Fruit fly (Drosophila melanogaster) whole organism, prepupa: ENCODE data around the gene CG5181.

ENCODE experiments used
- CG6276 ChIP-seq: fragments of 200-800 bp; sonication (Bioruptor generic); optimal IDR thresholded peaks from 2 replicates; lab custom pipeline; 2017; ENCODE audit warnings: missing biosample characterization, mild to moderate bottlenecking, missing genetic modification characterization
- Eip75B ChIP-seq: fragments of 200-800 bp; sonication (Bioruptor generic); optimal IDR thresholded peaks from 3 replicates; lab custom pipeline; 2016; ENCODE audit warnings: missing biosample characterization, missing genetic modification characterization
- Ets96B ChIP-seq: fragments of 200-800 bp; optimal IDR thresholded peaks from 2 replicates; lab custom pipeline; 2019; ENCODE audit warnings: missing biosample characterization, mild to moderate bottlenecking, missing genetic modification characterization, moderate library complexity
- Gug ChIP-seq: fragments of 200-800 bp; sonication (Bioruptor generic); IDR thresholded peaks from 2 replicates; pipeline ENCODE4 v1.3.6; 2022; ENCODE audit warnings: missing biosample characterization, missing genetic modification characterization
- fd59A ChIP-seq: fragments of 200-800 bp; sonication (Bioruptor generic); optimal IDR thresholded peaks from 2 replicates; lab custom pipeline; 2017; ENCODE audit warnings: missing biosample characterization, mild to moderate bottlenecking, missing genetic modification characterization, missing genetic modification reagents
- spab ChIP-seq: fragments of 200-800 bp; sonication (Bioruptor generic); optimal IDR thresholded peaks from 2 replicates; lab custom pipeline; 2017; ENCODE audit warnings: missing biosample characterization, mild to moderate bottlenecking, missing genetic modification characterization, missing genetic modification reagents

DNA sequence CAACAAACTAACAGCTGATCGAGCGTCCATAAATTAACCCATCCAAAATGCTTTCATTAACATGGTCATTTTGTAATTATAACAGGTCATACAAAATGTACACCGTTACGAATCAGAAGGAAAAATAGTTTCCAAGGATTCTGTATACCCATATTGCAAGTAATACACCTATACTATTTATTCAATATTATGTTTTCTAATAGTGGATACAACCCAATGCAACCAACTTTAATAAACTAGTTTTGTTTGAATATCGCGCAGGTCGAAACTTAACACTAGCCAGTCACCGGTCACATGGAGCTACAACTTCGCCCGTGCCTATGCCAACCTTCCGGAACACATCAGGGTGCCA is 18.2 kb upstream of the CG5181 start:
- TF ChIP-seq spab (GFP tag; lab: Kevin White, UChicago) (no peak), Ets96B (tag; lab: Kevin White, UChicago) (no peak), Eip75B (GFP tag; lab: Kevin White, UChicago) (no peak), Gug (GFP tag; lab: Robert Waterston, UW) (no peak), CG6276 (GFP tag; lab: Kevin White, UChicago) (no peak), fd59A (GFP tag; lab: Kevin White, UChicago) (no peak)
